Worm (Caenorhabditis elegans): ENCODE measurements around the gene srv-6.

DNA sequence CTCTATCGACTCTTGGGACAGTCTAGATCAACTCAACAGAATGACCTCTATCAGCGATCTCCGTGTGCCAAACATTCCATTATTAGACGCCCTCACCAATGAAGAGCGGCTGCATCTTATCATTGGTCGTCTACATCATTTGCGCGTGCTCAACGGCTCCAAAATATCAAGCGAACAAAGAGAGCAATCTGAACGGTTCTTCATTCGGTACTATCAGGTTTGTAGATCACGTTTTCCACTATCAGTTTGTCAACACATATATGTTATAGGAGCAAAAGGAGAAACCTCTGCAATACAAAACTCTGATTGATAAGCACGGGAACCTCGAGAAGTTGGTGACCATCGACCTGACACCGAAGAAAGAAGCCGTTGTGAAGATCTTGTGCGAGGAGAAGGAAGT lies 11.5 kb downstream of the srv-6 start:
- TF ChIP-seq F13H6.1 (tag; optimal IDR thresholded peaks at IDR 0.05) (no peak), nhr-77 (tag; optimal IDR thresholded peaks at IDR 0.05) (no peak), aly-2 (tag; optimal IDR thresholded peaks at IDR 0.05) (no peak), dmd-4 (tag; optimal IDR thresholded peaks at IDR 0.05) (no peak)
